Fruit fly (Drosophila melanogaster): ENCODE results near the gene Hmr.
A peak's percentile ranks its signal among the peaks of the same experiment; 100 is the strongest.
"Not testable (repeated sequence)": the region's sequence is repeated elsewhere in the genome, so short reads cannot be mapped to it uniquely, and the experiment has no call there.

Gene Hmr

dm6 chrX:10595813-10596212 is at the start of gene Hmr, which contains the start of gene CG2124:
Hmr (minus strand) TSS chrX:10595855.
CG2124 (plus strand) TSS chrX:10596122.
- TF ChIP-seq CTCF (optimal IDR thresholded peaks at IDR 0.05) (no peak), CG8478 (optimal IDR thresholded peaks at IDR 0.05) (no peak)

- TF ChIP-seq CG8478 (optimal IDR thresholded peaks at IDR 0.05): no peak
- TF ChIP-seq CTCF (optimal IDR thresholded peaks at IDR 0.05): peak; percentile 55 to 80
These were observed 46.6 kb upstream of the Hmr start for dm6 chrX:10642233-10642751.

dm6 chrX:10628874-10629273 is 33.2 kb upstream of the Hmr start:
- TF ChIP-seq CTCF (optimal IDR thresholded peaks at IDR 0.05) (no peak), CG8478 (optimal IDR thresholded peaks at IDR 0.05) (no peak)

- TF ChIP-seq CTCF (optimal IDR thresholded peaks at IDR 0.05): peak; percentile 25 to 47
- TF ChIP-seq CG8478 (optimal IDR thresholded peaks at IDR 0.05): no peak
These were observed 31.6 kb upstream of the Hmr start, which contains the start of the genes CG9806 and X11Lbeta for dm6 chrX:10627062-10627756. CG9806 (minus strand) TSS chrX:10627112. X11Lbeta (plus strand) TSS chrX:10627737.

- TF ChIP-seq CTCF, CG8478 (optimal IDR thresholded peaks at IDR 0.05): not testable (repeated sequence)
These were observed 27.5 kb upstream of the Hmr start, which contains the start of gene Rab9Db for dm6 chrX:10623125-10623524. Rab9Db (minus strand) TSS chrX:10623225.

- TF ChIP-seq CTCF (optimal IDR thresholded peaks at IDR 0.05): no peak
- TF ChIP-seq CG8478 (optimal IDR thresholded peaks at IDR 0.05): no peak
These were observed 25.7 kb upstream of the Hmr start for dm6 chrX:10621202-10621990.

dm6 chrX:10620144-10621005 is 24.7 kb upstream of the Hmr start, which contains the start of gene CG43347:
CG43347 (minus strand) TSS chrX:10620190.
- TF ChIP-seq CTCF (optimal IDR thresholded peaks at IDR 0.05): no peak
- no peak for TF ChIP-seq CG8478 (optimal IDR thresholded peaks at IDR 0.05)

dm6 chrX:10618491-10618890 is 22.8 kb upstream of the Hmr start:
- TF ChIP-seq CG8478 (optimal IDR thresholded peaks at IDR 0.05) (no peak), CTCF (optimal IDR thresholded peaks at IDR 0.05) (no peak)

- TF ChIP-seq CG8478 (optimal IDR thresholded peaks at IDR 0.05): no peak
- no peak for TF ChIP-seq CTCF (optimal IDR thresholded peaks at IDR 0.05)
These were observed 19.6 kb upstream of the Hmr start for dm6 chrX:10615215-10615614.

dm6 chrX:10613568-10613967 is 17.9 kb upstream of the Hmr start:
- no peak for TF ChIP-seq CTCF (optimal IDR thresholded peaks at IDR 0.05)
- TF ChIP-seq CG8478 (optimal IDR thresholded peaks at IDR 0.05): no peak

- TF ChIP-seq CTCF (optimal IDR thresholded peaks at IDR 0.05) (no peak), CG8478 (optimal IDR thresholded peaks at IDR 0.05) (no peak)
These were observed 12.0 kb upstream of the Hmr start for dm6 chrX:10607629-10608028.

- TF ChIP-seq CTCF (optimal IDR thresholded peaks at IDR 0.05): no peak
These were observed 11.3 kb upstream of the Hmr start for dm6 chrX:10606889-10607478.

dm6 chrX:10602057-10602764 is 6.6 kb upstream of the Hmr start, which contains the start of gene CG1628:
CG1628 (minus strand) TSS chrX:10602714.
- TF ChIP-seq CTCF (optimal IDR thresholded peaks at IDR 0.05): no peak
- no peak for TF ChIP-seq CG8478 (optimal IDR thresholded peaks at IDR 0.05)

dm6 chrX:10601479-10601921 is 5.8 kb upstream of the Hmr start:
- TF ChIP-seq CG8478 (optimal IDR thresholded peaks at IDR 0.05): no peak
- no peak for TF ChIP-seq CTCF (optimal IDR thresholded peaks at IDR 0.05)

Measured in S2 (cell line).